Worm (Caenorhabditis elegans) whole organism, early embryonic: ENCODE measurements around the gene K09B11.4.
A peak's percentile ranks its signal among the peaks of the same experiment; 100 is the strongest.

Experiments
- B0310.2 ChIP-seq: sonication (generic microtip); optimal IDR thresholded peaks from 2 replicates; lab custom pipeline; 2016; ENCODE audit warnings: mild to moderate bottlenecking, missing genetic modification characterization, missing compliant biosample characterization
- F13C5.2 ChIP-seq: sonication (generic microtip); optimal IDR thresholded peaks from 2 replicates; lab custom pipeline; 2017; ENCODE audit warnings: mild to moderate bottlenecking, missing genetic modification characterization, inconsistent platforms, missing compliant biosample characterization
- aly-1 ChIP-seq: sonication (generic microtip); optimal IDR thresholded peaks from 2 replicates; lab custom pipeline; 2016; ENCODE audit warnings: missing genetic modification characterization, missing compliant biosample characterization
- ama-1 ChIP-seq: fragments of 150-350 bp; optimal IDR thresholded peaks from 2 replicates; lab custom pipeline; 2014
- ceh-13 ChIP-seq: fragments of 200-800 bp; sonication (Bioruptor generic); optimal IDR thresholded peaks from 2 replicates; lab custom pipeline; 2018; ENCODE audit warnings: mild to moderate bottlenecking, missing genetic modification characterization, missing compliant biosample characterization
- ceh-36 ChIP-seq: sonication (generic microtip); optimal IDR thresholded peaks from 2 replicates; lab custom pipeline; 2016; ENCODE audit warnings: missing genetic modification characterization, inconsistent platforms, missing compliant biosample characterization
- ets-7 ChIP-seq: sonication (generic microtip); optimal IDR thresholded peaks from 2 replicates; lab custom pipeline; 2016; ENCODE audit warnings: missing genotype, missing genetic modification characterization, missing compliant biosample characterization
- flt-1 ChIP-seq: fragments of 200-800 bp; sonication (Bioruptor generic); IDR thresholded peaks from 2 replicates; pipeline ENCODE4 v1.3.6; 2022; ENCODE audit warnings: missing genetic modification characterization, missing compliant biosample characterization
- hmbx-1 ChIP-seq: sonication (generic microtip); optimal IDR thresholded peaks from 2 replicates; lab custom pipeline; 2016; ENCODE audit warnings: mild to moderate bottlenecking, missing genetic modification characterization, missing compliant biosample characterization
- hmg-4 ChIP-seq: fragments of 200-800 bp; sonication (Bioruptor generic); optimal IDR thresholded peaks from 2 replicates; lab custom pipeline; 2018; ENCODE audit warnings: mild to moderate bottlenecking, missing genetic modification characterization, missing compliant biosample characterization
- hnd-1 ChIP-seq: sonication (generic microtip); optimal IDR thresholded peaks from 2 replicates; lab custom pipeline; 2016; ENCODE audit warnings: missing genetic modification characterization, missing compliant biosample characterization
- pes-1 ChIP-seq: fragments of 200-800 bp; sonication (Bioruptor generic); IDR thresholded peaks from 2 replicates; pipeline ENCODE4 v1.3.6; 2022; ENCODE audit warnings: missing genetic modification reagents, missing genetic modification characterization, missing compliant biosample characterization
- scrt-1 ChIP-seq: fragments of 200-800 bp; sonication (Bioruptor generic); IDR thresholded peaks from 2 replicates; pipeline ENCODE4 v1.3.6; 2022; ENCODE audit warnings: missing genetic modification characterization, missing compliant biosample characterization
- sea-1 ChIP-seq: fragments of 200-800 bp; sonication (Bioruptor generic); conservative IDR thresholded peaks from 2 replicates; pipeline ENCODE4 v1.3.6; 2022; ENCODE audit warnings: missing genetic modification characterization, missing compliant biosample characterization
- tbx-11 ChIP-seq: fragments of 200-800 bp; sonication (Bioruptor generic); IDR thresholded peaks from 2 replicates; pipeline ENCODE4 v1.3.6; 2022; ENCODE audit warnings: missing genetic modification characterization, missing compliant biosample characterization
- tbx-37 ChIP-seq: fragments of 200-800 bp; sonication (Bioruptor generic); conservative IDR thresholded peaks from 2 replicates; pipeline ENCODE4 v1.3.6; 2022; ENCODE audit warnings: missing genetic modification reagents, missing genetic modification characterization, missing compliant biosample characterization
- tra-4 ChIP-seq: sonication (generic microtip); optimal IDR thresholded peaks from 2 replicates; lab custom pipeline; 2017; ENCODE audit warnings: missing genetic modification characterization, missing compliant biosample characterization

The K09B11.4 gene

DNA sequence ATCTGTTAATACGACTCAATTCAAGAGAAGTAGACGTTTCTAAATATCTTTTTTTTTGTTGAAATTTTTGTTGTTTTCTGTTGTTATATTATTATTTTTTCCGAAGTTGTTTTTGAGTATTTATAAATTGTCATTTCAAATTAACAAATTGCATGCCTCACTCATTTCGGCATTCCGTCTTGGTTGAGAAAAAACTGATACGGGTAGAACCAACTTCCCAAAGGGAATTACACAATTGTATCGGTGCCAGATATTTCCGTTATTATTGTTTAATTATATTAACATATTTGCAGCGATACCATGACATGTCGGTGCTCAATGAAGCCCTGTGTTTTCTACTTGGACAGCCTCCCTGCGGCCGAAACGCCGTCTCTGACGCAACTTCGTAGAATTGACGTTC, at the start of gene K09B11.4:
Gene K09B11.4, plus strand, starts transcription at position 301 of the 400 bp plus-strand sequence.
- TF ChIP-seq F13C5.2 (no peak), tra-4 (tag; lab: Kevin White, UChicago) (no peak), B0310.2 (tag; lab: Kevin White, UChicago) (no peak), tbx-37 (GFP tag; lab: Robert Waterston, UW) (no peak), sea-1 (GFP tag; lab: Robert Waterston, UW) (no peak), scrt-1 (GFP tag; lab: Robert Waterston, UW) (no peak), ceh-13 (GFP tag; lab: Kevin White, UChicago) (no peak), hmg-4 (GFP tag; lab: Kevin White, UChicago) (no peak), hnd-1 (no peak), hmbx-1 (tag; lab: Kevin White, UChicago) (no peak), ets-7 (tag; lab: Kevin White, UChicago) (no peak), ama-1 (lab: Kevin White, UChicago) (no peak), ceh-36 (tag; lab: Kevin White, UChicago) (no peak), tbx-11 (GFP tag; lab: Robert Waterston, UW) (no peak), pes-1 (GFP tag; lab: Robert Waterston, UW) (no peak), aly-1 (tag; lab: Kevin White, UChicago) (no peak)

- peak; percentile 28 for TF ChIP-seq ama-1 (lab: Kevin White, UChicago)
- no peak for TF ChIP-seq hmbx-1 (tag; lab: Kevin White, UChicago)
- no peak for TF ChIP-seq aly-1 (tag; lab: Kevin White, UChicago)
Measured at ce11 chrIV:13380506-13380905, 48.8 kb upstream of the K09B11.4 start.

- TF ChIP-seq scrt-1 (GFP tag; lab: Robert Waterston, UW): no peak
- no peak for TF ChIP-seq hmbx-1 (tag; lab: Kevin White, UChicago)
- TF ChIP-seq sea-1 (GFP tag; lab: Robert Waterston, UW): no peak
- no peak for TF ChIP-seq aly-1 (tag; lab: Kevin White, UChicago)
- TF ChIP-seq pes-1 (GFP tag; lab: Robert Waterston, UW): no peak
- no peak for TF ChIP-seq B0310.2 (tag; lab: Kevin White, UChicago)
- no peak for TF ChIP-seq ceh-36 (tag; lab: Kevin White, UChicago)
- no peak for TF ChIP-seq ets-7 (tag; lab: Kevin White, UChicago)
- no peak for TF ChIP-seq tbx-11 (GFP tag; lab: Robert Waterston, UW)
- TF ChIP-seq hnd-1: no peak
Measured at ce11 chrIV:13381823-13382222, 47.5 kb upstream of the K09B11.4 start, which contains the start of gene emc-3. Gene emc-3, minus strand, starts transcription at chrIV:13381923.

DNA sequence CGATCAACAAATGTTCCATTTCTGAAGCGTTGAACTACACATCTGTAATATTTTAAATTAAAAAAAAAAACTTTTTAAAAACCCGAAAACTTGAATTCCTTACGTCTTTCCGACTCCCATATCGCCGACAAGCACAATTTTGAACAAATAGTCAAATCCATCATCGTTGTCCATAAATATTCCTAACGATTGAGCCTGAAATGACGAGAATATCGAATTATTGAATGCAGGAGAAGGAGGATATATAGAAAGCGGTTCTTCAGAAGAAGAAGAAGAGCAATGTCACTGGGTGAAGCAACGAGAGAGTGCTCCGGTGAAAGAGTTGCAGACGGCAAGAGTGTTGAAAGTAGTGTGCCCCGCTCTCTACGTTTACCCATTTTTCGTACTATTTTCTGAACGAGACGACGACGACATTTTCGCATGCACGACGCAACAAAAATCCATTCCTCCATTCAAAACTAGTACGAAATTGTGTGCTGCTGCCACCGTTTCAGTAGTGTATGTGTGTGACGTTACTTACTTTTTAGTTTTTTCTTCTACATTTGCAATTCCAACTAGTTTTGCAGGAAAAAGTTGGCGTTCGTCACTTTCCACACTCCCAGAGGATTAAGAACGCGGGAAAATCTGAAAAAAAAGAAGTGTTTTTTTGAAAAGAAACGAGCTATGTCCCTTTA, 45.4 kb upstream of the K09B11.4 start, which contains the start of gene rab-19:
Gene rab-19, minus strand, starts transcription at position 624 of the 674 bp plus-strand sequence.
- TF ChIP-seq flt-1 (GFP tag; lab: Robert Waterston, UW) (no peak), ceh-13 (GFP tag; lab: Kevin White, UChicago) (no peak), pes-1 (GFP tag; lab: Robert Waterston, UW) (no peak), ceh-36 (tag; lab: Kevin White, UChicago) (no peak), F13C5.2 (peak; percentile 17), scrt-1 (GFP tag; lab: Robert Waterston, UW) (no peak), hnd-1 (no peak), ets-7 (tag; lab: Kevin White, UChicago) (no peak)

ce11 chrIV:13386043-13386442, 43.3 kb upstream of the K09B11.4 start, which contains the start of the genes Y62E10A.20, Y62E10A.23 and mdt-9:
Gene Y62E10A.20, minus strand, starts transcription at chrIV:13386091.
Gene Y62E10A.23, plus strand, starts transcription at chrIV:13386324.
Gene mdt-9, plus strand, starts transcription at chrIV:13386380.
- TF ChIP-seq hmbx-1 (tag; lab: Kevin White, UChicago): peak; percentile 48
- TF ChIP-seq ceh-13 (GFP tag; lab: Kevin White, UChicago): peak; percentile 60
- peak; percentile 58; the same call in 1 of the 2 replicates for TF ChIP-seq tbx-37 (GFP tag; lab: Robert Waterston, UW)
- TF ChIP-seq ceh-36 (tag; lab: Kevin White, UChicago): peak; percentile 65
- TF ChIP-seq hnd-1: peak; percentile 23
- TF ChIP-seq hmg-4 (GFP tag; lab: Kevin White, UChicago): peak; percentile 19
- TF ChIP-seq F13C5.2: peak; percentile 88
- TF ChIP-seq scrt-1 (GFP tag; lab: Robert Waterston, UW): peak; percentile 67; the same call in 1 of the 2 replicates
- peak; percentile 53 for TF ChIP-seq aly-1 (tag; lab: Kevin White, UChicago)
- TF ChIP-seq sea-1 (GFP tag; lab: Robert Waterston, UW): peak; percentile 77
- peak; percentile 69 for TF ChIP-seq pes-1 (GFP tag; lab: Robert Waterston, UW)
- no peak for TF ChIP-seq tra-4 (tag; lab: Kevin White, UChicago)
- no peak for TF ChIP-seq ama-1 (lab: Kevin White, UChicago)
- TF ChIP-seq ets-7 (tag; lab: Kevin White, UChicago): peak; percentile 26
- peak; percentile 61 for TF ChIP-seq flt-1 (GFP tag; lab: Robert Waterston, UW)
- no peak for TF ChIP-seq B0310.2 (tag; lab: Kevin White, UChicago)
- TF ChIP-seq tbx-11 (GFP tag; lab: Robert Waterston, UW): peak; percentile 58; the same call in 1 of the 2 replicates

DNA sequence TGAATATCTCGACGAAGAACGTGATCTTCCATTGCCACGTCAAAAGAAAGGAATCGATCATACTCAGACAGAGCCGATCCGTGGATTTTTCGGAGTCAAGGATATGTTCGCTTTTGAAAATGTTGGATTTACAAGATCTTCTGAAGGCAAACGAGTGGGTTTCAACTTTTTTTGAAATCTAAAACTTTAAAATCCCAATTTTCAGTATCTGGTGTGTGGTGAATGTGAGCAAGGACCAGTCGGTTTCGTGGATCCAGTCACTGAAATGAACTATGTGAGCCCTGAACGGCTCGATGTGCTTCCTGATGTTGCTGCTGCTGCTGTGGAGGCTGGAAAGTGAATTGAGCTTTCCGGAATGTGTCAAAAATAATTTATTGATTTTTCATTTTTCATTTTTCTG, 42.4 kb upstream of the K09B11.4 start, which contains the start of gene lsm-3:
Gene lsm-3, plus strand, starts transcription at position 301 of the 400 bp plus-strand sequence.
- TF ChIP-seq hmg-4 (GFP tag; lab: Kevin White, UChicago) (no peak), ets-7 (tag; lab: Kevin White, UChicago) (no peak), scrt-1 (GFP tag; lab: Robert Waterston, UW) (no peak), hnd-1 (no peak), tra-4 (tag; lab: Kevin White, UChicago) (no peak), hmbx-1 (tag; lab: Kevin White, UChicago) (no peak), ama-1 (lab: Kevin White, UChicago) (no peak), aly-1 (tag; lab: Kevin White, UChicago) (no peak), ceh-13 (GFP tag; lab: Kevin White, UChicago) (no peak), ceh-36 (tag; lab: Kevin White, UChicago) (no peak), flt-1 (GFP tag; lab: Robert Waterston, UW) (no peak), B0310.2 (tag; lab: Kevin White, UChicago) (no peak), tbx-37 (GFP tag; lab: Robert Waterston, UW) (no peak), tbx-11 (GFP tag; lab: Robert Waterston, UW) (no peak), sea-1 (GFP tag; lab: Robert Waterston, UW) (no peak), F13C5.2 (no peak), pes-1 (GFP tag; lab: Robert Waterston, UW) (no peak)
